Worm (Caenorhabditis elegans): ENCODE data around the gene srw-108.
A peak's percentile ranks its signal among the peaks of the same experiment; 100 is the strongest.

Gene srw-108

ce11 chrV:534176-534575, 6.5 kb downstream of the srw-108 start, which contains the start of gene nhr-132 (continued):
- no peak for TF ChIP-seq nhr-111 (GFP tag; optimal IDR thresholded peaks at IDR 0.05)
- TF ChIP-seq lin-39 (tag; optimal IDR thresholded peaks at IDR 0.05): no peak
- no peak for TF ChIP-seq ctbp-1 (GFP tag; IDR thresholded peaks at IDR 0.05)
- no peak for TF ChIP-seq Y105C5A.15 (GFP tag; IDR thresholded peaks at IDR 0.05)
- TF ChIP-seq ceh-32 (tag; optimal IDR thresholded peaks at IDR 0.05; ENCODE audit: poor library complexity): no peak
- no peak for TF ChIP-seq R02D3.7 (tag; optimal IDR thresholded peaks at IDR 0.05)
- TF ChIP-seq ZK337.2 (GFP tag; IDR thresholded peaks at IDR 0.05): no peak
- TF ChIP-seq T26A8.4 (GFP tag; IDR thresholded peaks at IDR 0.05): no peak
- peak; percentile 74 for TF ChIP-seq dve-1 (tag; optimal IDR thresholded peaks at IDR 0.05; ENCODE audit: insufficient read depth)
- TF ChIP-seq lin-15B (tag; optimal IDR thresholded peaks at IDR 0.05): no peak
- 0 out of 2 replicates have a peak, but pooled peaks have one; percentile 8 for TF ChIP-seq lin-1 (GFP tag; IDR thresholded peaks at IDR 0.05)
- TF ChIP-seq mep-1 (tag; optimal IDR thresholded peaks at IDR 0.05): peak; percentile 23
- TF ChIP-seq skn-1 (tag; optimal IDR thresholded peaks at IDR 0.05): no peak
- no peak for TF ChIP-seq fos-1 (tag; optimal IDR thresholded peaks at IDR 0.05)
- no peak for TF ChIP-seq daf-16 (GFP tag; optimal IDR thresholded peaks at IDR 0.05)
- peak; percentile 80 for TF ChIP-seq daf-16 (tag; optimal IDR thresholded peaks at IDR 0.05)
- no peak for TF ChIP-seq nhr-48 (tag; optimal IDR thresholded peaks at IDR 0.05)
- no peak for TF ChIP-seq cey-2 (tag; optimal IDR thresholded peaks at IDR 0.05; ENCODE audit: borderline replicate concordance, insufficient read depth)
- TF ChIP-seq nhr-102 (tag; optimal IDR thresholded peaks at IDR 0.05): peak; percentile 64
- no peak for TF ChIP-seq tag-97 (GFP tag; IDR thresholded peaks at IDR 0.05)
- no peak for TF ChIP-seq gei-8 (GFP tag; optimal IDR thresholded peaks at IDR 0.05)
- TF ChIP-seq Y48G9A.11 (GFP tag; IDR thresholded peaks at IDR 0.05): no peak
- no peak for TF ChIP-seq zfp-2 (tag; optimal IDR thresholded peaks at IDR 0.05)
- peak; percentile 25 for TF ChIP-seq mes-2 (tag; optimal IDR thresholded peaks at IDR 0.05; ENCODE audit: poor library complexity, severe bottlenecking)
- peak; percentile 34 for TF ChIP-seq duxl-1 (tag; optimal IDR thresholded peaks at IDR 0.05; ENCODE audit: poor library complexity)
- TF ChIP-seq hlh-11 (tag; optimal IDR thresholded peaks at IDR 0.05): peak; percentile 67
- no peak for TF ChIP-seq F44E2.7 (GFP tag; IDR thresholded peaks at IDR 0.05)
- TF ChIP-seq mxl-3 (GFP tag; optimal IDR thresholded peaks at IDR 0.05): no peak
- TF ChIP-seq nhr-42 (GFP tag; IDR thresholded peaks at IDR 0.05): no peak
- TF ChIP-seq F49E8.2 (tag; optimal IDR thresholded peaks at IDR 0.05; ENCODE audit: borderline replicate concordance): no peak
- TF ChIP-seq tra-1 (GFP tag; IDR thresholded peaks at IDR 0.05): no peak
- peak; percentile 43 for TF ChIP-seq ztf-7 (tag; optimal IDR thresholded peaks at IDR 0.05)
- peak; percentile 0 for TF ChIP-seq zip-2 (tag; optimal IDR thresholded peaks at IDR 0.05)
- no peak for TF ChIP-seq F10B5.3 (tag; optimal IDR thresholded peaks at IDR 0.05)
- TF ChIP-seq ceh-62 (tag; optimal IDR thresholded peaks at IDR 0.05): no peak
- TF ChIP-seq sdz-12 (GFP tag; optimal IDR thresholded peaks at IDR 0.05): no peak
- no peak for TF ChIP-seq attf-4 (tag; optimal IDR thresholded peaks at IDR 0.05)
- TF ChIP-seq pha-4 (GFP tag; IDR thresholded peaks at IDR 0.05): no peak
- TF ChIP-seq pha-4 (tag; optimal IDR thresholded peaks at IDR 0.05): no peak
- no peak for TF ChIP-seq madf-5 (GFP tag; IDR thresholded peaks at IDR 0.05)
- peak; percentile 61 for TF ChIP-seq dmd-6 (GFP tag; IDR thresholded peaks at IDR 0.05)
- TF ChIP-seq dmd-8 (GFP tag; IDR thresholded peaks at IDR 0.05): no peak
- TF ChIP-seq php-3 (GFP tag; IDR thresholded peaks at IDR 0.05): peak; percentile 70
- TF ChIP-seq lsy-2 (tag; optimal IDR thresholded peaks at IDR 0.05): peak in 1 of 2 experiments; percentile 55

All from whole organism, L4 larva.